Worm (Caenorhabditis elegans) whole organism, L4/young adult: ENCODE results near the gene T26H5.11.

ENCODE experiments used
- W03F9.2 ChIP-seq: fragments of 150-350 bp; optimal IDR thresholded peaks from 2 replicates; lab custom pipeline; 2014; ENCODE audit warnings: missing biosample characterization, missing genetic modification characterization
- dao-5 ChIP-seq: sonication (generic microtip); optimal IDR thresholded peaks from 2 replicates; lab custom pipeline; 2016; ENCODE audit warnings: missing genotype, missing genetic modification characterization, moderate library complexity, missing compliant biosample characterization
- him-1 ChIP-seq: sonication (generic microtip); optimal IDR thresholded peaks from 2 replicates; lab custom pipeline; 2016; ENCODE audit warnings: missing genotype, missing genetic modification reagents, missing genetic modification characterization, missing compliant biosample characterization

T26H5.11 gene

ce11 chrV:15431322-15432052, 12.6 kb downstream of the T26H5.11 start:
- TF ChIP-seq W03F9.2 (tag; lab: Kevin White, UChicago) (no peak), dao-5 (tag; lab: Kevin White, UChicago) (no peak), him-1 (tag; lab: Kevin White, UChicago) (no peak)

ce11 chrV:15426944-15427343, 17.1 kb downstream of the T26H5.11 start, which contains the start of gene fbxa-209:
Gene fbxa-209, minus strand, starts transcription at chrV:15427044.
- TF ChIP-seq him-1 (tag; lab: Kevin White, UChicago) = no peak
- no peak for TF ChIP-seq W03F9.2 (tag; lab: Kevin White, UChicago)
- TF ChIP-seq dao-5 (tag; lab: Kevin White, UChicago) = no peak

ce11 chrV:15425368-15426091, 18.6 kb downstream of the T26H5.11 start, which contains the start of gene Y36E3A.2:
Gene Y36E3A.2, plus strand, starts transcription at chrV:15426041.
- TF ChIP-seq him-1 (tag; lab: Kevin White, UChicago) (no peak), dao-5 (tag; lab: Kevin White, UChicago) (no peak), W03F9.2 (tag; lab: Kevin White, UChicago) (no peak)

ce11 chrV:15423601-15424000, 20.5 kb downstream of the T26H5.11 start, which contains the start of gene fbxa-104:
Gene fbxa-104, minus strand, starts transcription at chrV:15423683.
- TF ChIP-seq dao-5 (tag; lab: Kevin White, UChicago) = no peak
- TF ChIP-seq him-1 (tag; lab: Kevin White, UChicago) = no peak

- TF ChIP-seq dao-5 (tag; lab: Kevin White, UChicago) (no peak), W03F9.2 (tag; lab: Kevin White, UChicago) (no peak), him-1 (tag; lab: Kevin White, UChicago) (no peak)
Observed at ce11 chrV:15417822-15418221, 26.3 kb downstream of the T26H5.11 start, which contains the start of gene T06E6.10. Gene T06E6.10, plus strand, starts transcription at chrV:15418122.

ce11 chrV:15415951-15416350, 28.1 kb downstream of the T26H5.11 start, which contains the start of gene srh-265:
Gene srh-265, plus strand, starts transcription at chrV:15416251.
- TF ChIP-seq dao-5 (tag; lab: Kevin White, UChicago) = no peak
- TF ChIP-seq him-1 (tag; lab: Kevin White, UChicago) = no peak
- TF ChIP-seq W03F9.2 (tag; lab: Kevin White, UChicago) = no peak

ce11 chrV:15413847-15414246, 30.2 kb downstream of the T26H5.11 start, which contains the start of gene srh-264:
Gene srh-264, plus strand, starts transcription at chrV:15414147.
- TF ChIP-seq him-1 (tag; lab: Kevin White, UChicago) = no peak
- no peak for TF ChIP-seq dao-5 (tag; lab: Kevin White, UChicago)
- TF ChIP-seq W03F9.2 (tag; lab: Kevin White, UChicago) = no peak

- TF ChIP-seq him-1 (tag; lab: Kevin White, UChicago) = no peak
- TF ChIP-seq W03F9.2 (tag; lab: Kevin White, UChicago) = no peak
Observed at ce11 chrV:15412625-15413024, 31.5 kb downstream of the T26H5.11 start, which contains the start of gene srbc-63. Gene srbc-63, minus strand, starts transcription at chrV:15412725.

ce11 chrV:15406928-15407327, 37.2 kb downstream of the T26H5.11 start, which contains the start of gene srh-257:
Gene srh-257, plus strand, starts transcription at chrV:15407228.
- TF ChIP-seq him-1 (tag; lab: Kevin White, UChicago) (no peak), dao-5 (tag; lab: Kevin White, UChicago) (no peak), W03F9.2 (tag; lab: Kevin White, UChicago) (no peak)

- TF ChIP-seq dao-5 (tag; lab: Kevin White, UChicago) (no peak), W03F9.2 (tag; lab: Kevin White, UChicago) (no peak), him-1 (tag; lab: Kevin White, UChicago) (no peak)
Observed at ce11 chrV:15404859-15405258, 39.2 kb downstream of the T26H5.11 start, which contains the start of gene srh-258. Gene srh-258, plus strand, starts transcription at chrV:15405159.

- TF ChIP-seq W03F9.2 (tag; lab: Kevin White, UChicago) (no peak), dao-5 (tag; lab: Kevin White, UChicago) (no peak), him-1 (tag; lab: Kevin White, UChicago) (no peak)
Observed at ce11 chrV:15401856-15402314, 42.2 kb downstream of the T26H5.11 start, which contains the start of gene fbxa-135. Gene fbxa-135, plus strand, starts transcription at chrV:15402264.

- TF ChIP-seq W03F9.2 (tag; lab: Kevin White, UChicago) (no peak), him-1 (tag; lab: Kevin White, UChicago) (no peak), dao-5 (tag; lab: Kevin White, UChicago) (no peak)
Observed at ce11 chrV:15399691-15400377, 44.3 kb downstream of the T26H5.11 start, which contains the start of the genes T06E6.15 and sri-7. Gene T06E6.15, minus strand, starts transcription at chrV:15399791. Gene sri-7, plus strand, starts transcription at chrV:15400327.
